Fruit fly (Drosophila melanogaster) whole organism, embryonic: Measurements from ENCODE around the gene Gpdh1.

Source experiments
- CG12391 ChIP-seq: fragments of 200-800 bp; sonication (Bioruptor generic); optimal IDR thresholded peaks from 3 replicates; lab custom pipeline; 2018; ENCODE audit warnings: missing biosample characterization, mild to moderate bottlenecking, missing genetic modification characterization, moderate library complexity
- CG1529 ChIP-seq: fragments of 200-800 bp; sonication (Bioruptor generic); optimal IDR thresholded peaks from 3 replicates; lab custom pipeline; 2018; ENCODE audit warnings: missing biosample characterization, missing genetic modification characterization
- CG2202 ChIP-seq: fragments of 200-800 bp; sonication (Bioruptor generic); optimal IDR thresholded peaks from 2 replicates; lab custom pipeline; 2018; ENCODE audit warnings: missing biosample characterization, mild to moderate bottlenecking, missing genetic modification characterization
- Fer1 ChIP-seq: fragments of 200-800 bp; sonication (Bioruptor generic); optimal IDR thresholded peaks from 2 replicates; lab custom pipeline; 2017; ENCODE audit warnings: missing biosample characterization, mild to moderate bottlenecking, missing genetic modification characterization
- Lhr ChIP-seq: fragments of 200-800 bp; sonication (Bioruptor generic); optimal IDR thresholded peaks from 3 replicates; lab custom pipeline; 2017; ENCODE audit warnings: mild to moderate bottlenecking, missing biosample characterization, missing genetic modification reagents, missing genetic modification characterization
- Nf-YA ChIP-seq: fragments of 200-800 bp; sonication (Bioruptor generic); IDR thresholded peaks from 2 replicates; pipeline ENCODE4 v1.3.6; 2022; ENCODE audit warnings: missing biosample characterization, missing genetic modification characterization
- chinmo ChIP-seq: fragments of 200-800 bp; sonication (Bioruptor generic); IDR thresholded peaks from 4 replicates; pipeline ENCODE4 v1.3.6; 2022; ENCODE audit warnings: missing biosample characterization, missing genetic modification characterization; ENCODE audit not compliant: partially characterized antibody
- insv ChIP-seq, 2 experiments: fragments of 200-800 bp; sonication (Bioruptor generic); optimal IDR thresholded peaks; 3 replicates each; lab custom pipeline; 2016 to 2018; ENCODE audit warnings: missing biosample characterization in 2 of 2, missing genetic modification characterization in 2 of 2
- kay ChIP-seq: fragments of 200-800 bp; sonication (Bioruptor generic); optimal IDR thresholded peaks from 2 replicates; lab custom pipeline; 2016; ENCODE audit warnings: missing biosample characterization, missing genetic modification characterization
- pnt ChIP-seq: fragments of 200-800 bp; sonication (Bioruptor generic); optimal IDR thresholded peaks from 3 replicates; lab custom pipeline; 2016; ENCODE audit warnings: missing biosample characterization, missing genetic modification characterization
- so ChIP-seq: fragments of 200-800 bp; sonication (Bioruptor generic); IDR thresholded peaks from 3 replicates; pipeline ENCODE4 v1.3.6; 2022; ENCODE audit warnings: missing biosample characterization, missing genetic modification characterization
- tll ChIP-seq, 2 experiments: fragments of 200-800 bp in 1 of 2; fragments of >200 bp in 1 of 2; sonication (Bioruptor generic) in 1 of 2; optimal IDR thresholded peaks; 2 replicates each; lab custom pipeline; 2017 to 2019; ENCODE audit warnings: missing biosample characterization in 2 of 2, missing genetic modification characterization in 2 of 2, mild to moderate bottlenecking in 1 of 2, moderate library complexity in 1 of 2

DNA sequence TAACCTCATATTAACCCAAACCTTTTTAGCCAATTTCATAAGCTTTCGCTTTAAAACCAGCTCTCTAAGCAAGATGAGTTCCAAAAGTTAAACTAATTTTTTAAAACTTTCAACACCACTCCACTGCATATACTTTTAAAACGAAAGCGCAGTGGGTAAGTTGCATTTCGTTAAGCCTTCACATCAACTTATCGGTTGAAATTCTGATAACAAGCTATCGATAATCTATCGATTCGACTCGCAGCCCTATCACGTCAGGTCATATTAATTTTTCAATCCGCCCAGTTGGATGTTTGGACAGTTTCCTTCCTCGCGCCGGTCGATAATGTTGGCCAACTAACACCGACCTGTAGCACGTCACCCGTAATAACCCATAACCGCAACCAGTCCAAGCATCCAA is 42.7 kb downstream of the Gpdh1 start, which contains the start of gene ifc:
- TF ChIP-seq Fer1 (GFP tag; lab: Kevin White, UChicago) (peak; percentile 32), Nf-YA (GFP tag; lab: Robert Waterston, UW) (no peak), CG12391 (tag; lab: Kevin White, UChicago) (peak; percentile 74), insv (GFP tag; optimal IDR thresholded peaks at IDR 0.05; lab: Kevin White, UChicago) (peak in 1 of 2 experiments; percentile 44), chinmo (GFP tag; lab: Robert Waterston, UW) (no peak), kay (GFP tag; lab: Kevin White, UChicago) (peak; percentile 52), so (no peak), CG1529 (no peak), tll (GFP tag; optimal IDR thresholded peaks at IDR 0.05; lab: Kevin White, UChicago) (no peak), pnt (GFP tag; lab: Kevin White, UChicago) (peak; percentile 41), CG2202 (tag; lab: Kevin White, UChicago) (no peak), Lhr (GFP tag; lab: Kevin White, UChicago) (peak; percentile 93)
